Fruit fly (Drosophila melanogaster) whole organism, embryonic: ENCODE measurements around the gene Ptpmeg2.

Experiments
- Ada2b ChIP-seq: fragments of 200-800 bp; sonication (Bioruptor generic); IDR thresholded peaks from 2 replicates; pipeline ENCODE4 v1.3.6; 2022; ENCODE audit warnings: missing biosample characterization, missing genetic modification characterization
- BtbVII ChIP-seq: fragments of 200-800 bp; sonication (Bioruptor generic); optimal IDR thresholded peaks from 3 replicates; lab custom pipeline; 2017; ENCODE audit warnings: missing biosample characterization, mild to moderate bottlenecking, missing genetic modification characterization
- CG10462 ChIP-seq: fragments of 200-800 bp; sonication (Bioruptor generic); optimal IDR thresholded peaks from 2 replicates; lab custom pipeline; 2016; ENCODE audit warnings: missing biosample characterization, missing genetic modification characterization
- CG10565 ChIP-seq: fragments of 200-800 bp; sonication (Bioruptor generic); optimal IDR thresholded peaks from 3 replicates; lab custom pipeline; 2016; ENCODE audit warnings: missing biosample characterization, mild to moderate bottlenecking, missing genetic modification characterization
- CG12744 ChIP-seq: fragments of 200-800 bp; sonication (Bioruptor generic); optimal IDR thresholded peaks from 2 replicates; lab custom pipeline; 2016; ENCODE audit warnings: missing biosample characterization, missing genetic modification characterization
- CG1529 ChIP-seq: fragments of 200-800 bp; sonication (Bioruptor generic); optimal IDR thresholded peaks from 3 replicates; lab custom pipeline; 2018; ENCODE audit warnings: missing biosample characterization, missing genetic modification characterization
- CG1603 ChIP-seq: fragments of 200-800 bp; sonication (Bioruptor generic); optimal IDR thresholded peaks from 2 replicates; lab custom pipeline; 2019; ENCODE audit warnings: missing biosample characterization, mild to moderate bottlenecking, missing genetic modification characterization, moderate library complexity
- CG16815 ChIP-seq: fragments of 200-800 bp; sonication (Bioruptor generic); optimal IDR thresholded peaks from 3 replicates; lab custom pipeline; 2017; ENCODE audit warnings: missing biosample characterization, mild to moderate bottlenecking, missing genetic modification characterization
- CG17328 ChIP-seq: fragments of 200-800 bp; sonication (Bioruptor generic); IDR thresholded peaks from 2 replicates; pipeline ENCODE4 v1.3.6; 2022; ENCODE audit warnings: missing biosample characterization, missing genetic modification characterization
- CG18619 ChIP-seq: fragments of 200-800 bp; sonication (Bioruptor generic); optimal IDR thresholded peaks from 3 replicates; lab custom pipeline; 2017; ENCODE audit warnings: missing biosample characterization, mild to moderate bottlenecking, missing genetic modification characterization
- CG3838 ChIP-seq: fragments of 200-800 bp; sonication (Bioruptor generic); optimal IDR thresholded peaks from 3 replicates; lab custom pipeline; 2016; ENCODE audit warnings: missing biosample characterization, missing genetic modification characterization
- CG3995 ChIP-seq: fragments of 200-800 bp; sonication (Bioruptor generic); optimal IDR thresholded peaks from 3 replicates; lab custom pipeline; 2016; ENCODE audit warnings: missing biosample characterization, missing genetic modification characterization
- CG8924 ChIP-seq: fragments of 200-800 bp; optimal IDR thresholded peaks from 3 replicates; lab custom pipeline; 2019; ENCODE audit warnings: missing biosample characterization, mild to moderate bottlenecking, missing genetic modification characterization, moderate library complexity
- Doc2 ChIP-seq: fragments of 200-800 bp; sonication (Bioruptor generic); IDR thresholded peaks from 2 replicates; pipeline ENCODE4 v1.3.6; 2022; ENCODE audit warnings: missing biosample characterization, missing genetic modification characterization
- E2f2 ChIP-seq: fragments of 200-800 bp; sonication (Bioruptor generic); IDR thresholded peaks from 2 replicates; pipeline ENCODE4 v1.3.6; 2022; ENCODE audit warnings: missing biosample characterization, missing genetic modification characterization
- ERR ChIP-seq: fragments of 200-800 bp; sonication (Bioruptor generic); optimal IDR thresholded peaks from 2 replicates; lab custom pipeline; 2016; ENCODE audit warnings: missing biosample characterization, missing genetic modification characterization
- Fer3 ChIP-seq: fragments of 200-800 bp; sonication (Bioruptor generic); optimal IDR thresholded peaks from 2 replicates; lab custom pipeline; 2018; ENCODE audit warnings: missing biosample characterization, mild to moderate bottlenecking, missing genetic modification characterization, moderate library complexity
- Hr51 ChIP-seq, 2 experiments: fragments of 200-800 bp; sonication (Bioruptor generic); optimal IDR thresholded peaks; 2 replicates in 1 of 2; 3 replicates in 1 of 2; lab custom pipeline; 2016 to 2018; ENCODE audit warnings: missing biosample characterization in 2 of 2, missing genetic modification characterization in 2 of 2, mild to moderate bottlenecking in 1 of 2, moderate library complexity in 1 of 2
- Lhr ChIP-seq: fragments of 200-800 bp; sonication (Bioruptor generic); optimal IDR thresholded peaks from 3 replicates; lab custom pipeline; 2017; ENCODE audit warnings: mild to moderate bottlenecking, missing biosample characterization, missing genetic modification reagents, missing genetic modification characterization
- Nf-YB ChIP-seq: fragments of 200-800 bp; sonication (Bioruptor generic); optimal IDR thresholded peaks from 3 replicates; lab custom pipeline; 2019; ENCODE audit warnings: missing biosample characterization, mild to moderate bottlenecking, missing genetic modification characterization, moderate library complexity
- Nf-YC ChIP-seq: fragments of 200-800 bp; optimal IDR thresholded peaks from 3 replicates; lab custom pipeline; 2019; ENCODE audit warnings: missing biosample characterization, mild to moderate bottlenecking, missing genetic modification characterization, moderate library complexity
- Ptx1 ChIP-seq: fragments of 200-800 bp; sonication (Bioruptor generic); IDR thresholded peaks from 2 replicates; pipeline ENCODE4 v1.3.6; 2022; ENCODE audit warnings: missing biosample characterization, missing genetic modification characterization
- Rfx ChIP-seq: fragments of 200-800 bp; sonication (Bioruptor generic); IDR thresholded peaks from 2 replicates; pipeline ENCODE4 v1.3.6; 2022; ENCODE audit warnings: missing biosample characterization, missing genetic modification characterization
- Vsx1 ChIP-seq: fragments of 200-800 bp; sonication (Bioruptor generic); optimal IDR thresholded peaks from 2 replicates; lab custom pipeline; 2017; ENCODE audit warnings: missing biosample characterization, mild to moderate bottlenecking, missing genetic modification characterization, missing genetic modification reagents
- Xrp1 ChIP-seq: fragments of 200-800 bp; sonication (Bioruptor generic); IDR thresholded peaks from 2 replicates; pipeline ENCODE4 v1.3.6; 2022; ENCODE audit warnings: missing biosample characterization, missing genetic modification characterization
- YL-1 ChIP-seq: fragments of 200-800 bp; sonication (Bioruptor generic); optimal IDR thresholded peaks from 3 replicates; lab custom pipeline; 2017; ENCODE audit warnings: missing biosample characterization, mild to moderate bottlenecking, missing genetic modification characterization
- cad ChIP-seq: fragments of >200 bp; optimal IDR thresholded peaks from 2 replicates; lab custom pipeline; 2017; ENCODE audit warnings: missing biosample characterization, missing genetic modification characterization
- chif ChIP-seq, 2 experiments: fragments of 200-800 bp; sonication (Bioruptor generic); optimal IDR thresholded peaks; 3 replicates each; lab custom pipeline; 2016; ENCODE audit warnings: missing biosample characterization in 2 of 2, missing genetic modification characterization in 2 of 2
- dimm ChIP-seq: fragments of 200-800 bp; sonication (Bioruptor generic); IDR thresholded peaks from 2 replicates; pipeline ENCODE4 v1.3.6; 2022; ENCODE audit warnings: missing biosample characterization, missing genetic modification characterization
- dysf ChIP-seq: fragments of 200-800 bp; sonication (Bioruptor generic); IDR thresholded peaks from 3 replicates; pipeline ENCODE4 v1.3.6; 2022; ENCODE audit warnings: missing biosample characterization, missing genetic modification characterization
- eve ChIP-seq, 2 experiments: fragments of >200 bp; optimal IDR thresholded peaks; 2 replicates each; lab custom pipeline; 2017; ENCODE audit warnings: missing biosample characterization in 2 of 2, missing genetic modification characterization in 2 of 2
- fd64A ChIP-seq: fragments of 200-800 bp; sonication (Bioruptor generic); optimal IDR thresholded peaks from 3 replicates; lab custom pipeline; 2018; ENCODE audit warnings: missing biosample characterization, mild to moderate bottlenecking, missing genetic modification characterization
- fd96Cb ChIP-seq: fragments of 200-800 bp; sonication (Bioruptor generic); optimal IDR thresholded peaks from 2 replicates; lab custom pipeline; 2018; ENCODE audit warnings: missing biosample characterization, mild to moderate bottlenecking, missing genetic modification characterization, moderate library complexity
- fru ChIP-seq: fragments of >200 bp; optimal IDR thresholded peaks from 2 replicates; lab custom pipeline; 2017
- gce ChIP-seq: fragments of 200-800 bp; sonication (Bioruptor generic); IDR thresholded peaks from 3 replicates; pipeline ENCODE4 v1.3.6; 2022; ENCODE audit warnings: missing biosample characterization, missing genetic modification characterization
- jigr1 ChIP-seq: fragments of 200-800 bp; sonication (Bioruptor generic); IDR thresholded peaks from 3 replicates; pipeline ENCODE4 v1.3.6; 2022; ENCODE audit warnings: missing biosample characterization, missing genetic modification characterization
- lab ChIP-seq: fragments of 200-800 bp; sonication (Bioruptor generic); optimal IDR thresholded peaks from 3 replicates; lab custom pipeline; 2017; ENCODE audit warnings: missing biosample characterization, missing genetic modification characterization, mild to moderate bottlenecking, moderate library complexity, missing genetic modification reagents
- mirr ChIP-seq: fragments of 200-800 bp; sonication (Bioruptor generic); optimal IDR thresholded peaks from 3 replicates; lab custom pipeline; 2018; ENCODE audit warnings: missing biosample characterization, mild to moderate bottlenecking, missing genetic modification characterization
- nmo ChIP-seq: fragments of 200-800 bp; sonication (Bioruptor generic); optimal IDR thresholded peaks from 2 replicates; lab custom pipeline; 2018; ENCODE audit warnings: missing biosample characterization, mild to moderate bottlenecking, missing genetic modification characterization, moderate library complexity
- oc ChIP-seq: fragments of 200-800 bp; sonication (Bioruptor generic); optimal IDR thresholded peaks from 2 replicates; lab custom pipeline; 2018; ENCODE audit warnings: missing biosample characterization, mild to moderate bottlenecking, missing genetic modification characterization, moderate library complexity
- slbo ChIP-seq: fragments of 200-800 bp; sonication (Bioruptor generic); IDR thresholded peaks from 2 replicates; pipeline ENCODE4 v1.3.6; 2022; ENCODE audit warnings: missing biosample characterization, missing genetic modification characterization
- slou ChIP-seq: fragments of 200-800 bp; sonication (Bioruptor generic); optimal IDR thresholded peaks from 3 replicates; lab custom pipeline; 2016; ENCODE audit warnings: missing biosample characterization, missing genetic modification characterization
- tio ChIP-seq: fragments of 200-800 bp; sonication (Bioruptor generic); optimal IDR thresholded peaks from 2 replicates; lab custom pipeline; 2017; ENCODE audit warnings: missing biosample characterization, missing genetic modification characterization, inconsistent platforms
- trh ChIP-seq: fragments of 200-800 bp; sonication (Bioruptor generic); optimal IDR thresholded peaks from 2 replicates; lab custom pipeline; 2016; ENCODE audit warnings: missing biosample characterization, missing genetic modification characterization
- tup ChIP-seq: fragments of 200-800 bp; sonication (Bioruptor generic); optimal IDR thresholded peaks from 2 replicates; lab custom pipeline; 2016; ENCODE audit warnings: missing biosample characterization, mild to moderate bottlenecking, missing genetic modification characterization, moderate library complexity
- tx ChIP-seq: fragments of 200-800 bp; sonication (Bioruptor generic); optimal IDR thresholded peaks from 2 replicates; lab custom pipeline; 2016; ENCODE audit warnings: missing biosample characterization, missing genetic modification characterization
- wdn ChIP-seq: fragments of 200-800 bp; sonication (Bioruptor generic); IDR thresholded peaks from 2 replicates; pipeline ENCODE4 v1.3.6; 2022; ENCODE audit warnings: missing biosample characterization, missing genetic modification characterization
- wek ChIP-seq: fragments of 200-800 bp; sonication (Bioruptor generic); optimal IDR thresholded peaks from 3 replicates; lab custom pipeline; 2018; ENCODE audit warnings: missing biosample characterization, mild to moderate bottlenecking, missing genetic modification characterization, moderate library complexity
- yki ChIP-seq: fragments of >200 bp; optimal IDR thresholded peaks from 3 replicates; lab custom pipeline; 2018
- z ChIP-seq: fragments of 200-800 bp; sonication (Bioruptor generic); IDR thresholded peaks from 3 replicates; pipeline ENCODE4 v1.3.6; 2022; ENCODE audit warnings: missing biosample characterization, missing genetic modification characterization

Ptpmeg2 gene

dm6 chrX:9600083-9600817 lies 58.7 kb downstream of the Ptpmeg2 start (continued):
- no peak for TF ChIP-seq fru (lab: Kevin White, UChicago)
- peak; percentile 56 for TF ChIP-seq CG16815 (GFP tag; lab: Kevin White, UChicago)
- TF ChIP-seq YL-1 (GFP tag; lab: Kevin White, UChicago) = peak; percentile 4
- no peak for TF ChIP-seq yki (lab: Kevin White, UChicago)
- TF ChIP-seq jigr1 (GFP tag; lab: Robert Waterston, UW) = peak; percentile 41; the same call in 1 of the 3 replicates
- TF ChIP-seq ERR (GFP tag; lab: Kevin White, UChicago) = no peak
- peak; percentile 51 for TF ChIP-seq Nf-YC (tag; lab: Kevin White, UChicago)
- TF ChIP-seq CG1603 (tag; lab: Kevin White, UChicago) = peak; percentile 53
- peak; percentile 88 for TF ChIP-seq lab (GFP tag; lab: Kevin White, UChicago)
- peak; percentile 11 for TF ChIP-seq oc
- TF ChIP-seq fd96Cb (tag; lab: Kevin White, UChicago) = peak; percentile 64
- peak; percentile 15 for TF ChIP-seq wek (GFP tag; lab: Kevin White, UChicago)
- 0 out of 2 replicates have a peak, but pooled peaks have one; percentile 24 for TF ChIP-seq dimm (GFP tag; lab: Robert Waterston, UW)
- TF ChIP-seq Hr51 (GFP tag; optimal IDR thresholded peaks at IDR 0.05; lab: Kevin White, UChicago) = peak; percentile 72 to 84
- peak; percentile 53 for TF ChIP-seq Rfx
- TF ChIP-seq tio (GFP tag; lab: Kevin White, UChicago) = no peak
- TF ChIP-seq slbo (GFP tag; lab: Robert Waterston, UW) = peak; percentile 76
- no peak for TF ChIP-seq z (GFP tag; lab: Robert Waterston, UW)
- 0 out of 2 replicates have a peak, but pooled peaks have one; percentile 11 for TF ChIP-seq Doc2 (GFP tag; lab: Robert Waterston, UW)
- peak; percentile 20 for TF ChIP-seq fd64A (GFP tag; lab: Kevin White, UChicago)
- peak; percentile 85 for TF ChIP-seq dysf (GFP tag; lab: Robert Waterston, UW)
- TF ChIP-seq CG3838 = peak; percentile 42
- peak; percentile 74 for TF ChIP-seq Ptx1 (GFP tag; lab: Robert Waterston, UW)
- peak; percentile 65 for TF ChIP-seq BtbVII (GFP tag; lab: Kevin White, UChicago)
- TF ChIP-seq CG8924 (tag; lab: Kevin White, UChicago) = peak; percentile 76
- TF ChIP-seq tx (GFP tag; lab: Kevin White, UChicago) = peak; percentile 44
- TF ChIP-seq Fer3 (tag; lab: Kevin White, UChicago) = peak; percentile 59
- TF ChIP-seq Xrp1 (GFP tag; lab: Robert Waterston, UW) = peak; percentile 76
- TF ChIP-seq tup = peak; percentile 57
- TF ChIP-seq cad (GFP tag; lab: Kevin White, UChicago) = no peak
- peak; percentile 59 to 84 for TF ChIP-seq chif (GFP tag; optimal IDR thresholded peaks at IDR 0.05; lab: Kevin White, UChicago)
- TF ChIP-seq CG18619 = peak; percentile 77
- peak; percentile 60 for TF ChIP-seq Nf-YB (GFP tag; lab: Kevin White, UChicago)
- TF ChIP-seq E2f2 = peak; percentile 44; the same call in 1 of the 2 replicates
- TF ChIP-seq Ada2b = peak; percentile 62; the same call in 1 of the 2 replicates
- peak; percentile 89 for TF ChIP-seq nmo (GFP tag; lab: Kevin White, UChicago)
- TF ChIP-seq CG10565 (GFP tag; lab: Kevin White, UChicago) = peak; percentile 25
- TF ChIP-seq slou = peak; percentile 72
- TF ChIP-seq mirr = peak; percentile 42
- TF ChIP-seq Vsx1 (GFP tag; lab: Kevin White, UChicago) = peak; percentile 49
- TF ChIP-seq CG12744 (GFP tag; lab: Kevin White, UChicago) = peak; percentile 77
- TF ChIP-seq wdn (GFP tag; lab: Robert Waterston, UW) = 0 out of 2 replicates have a peak, but pooled peaks have one; percentile 27
- peak; percentile 61 for TF ChIP-seq trh (GFP tag; lab: Kevin White, UChicago)
- peak; percentile 52 for TF ChIP-seq CG1529 (GFP tag; lab: Kevin White, UChicago)
- TF ChIP-seq CG17328 (GFP tag; lab: Robert Waterston, UW) = peak; percentile 33; the same call in 1 of the 2 replicates
- peak; percentile 32 for TF ChIP-seq Lhr (GFP tag; lab: Kevin White, UChicago)
- TF ChIP-seq CG3995 = peak; percentile 14
- TF ChIP-seq CG10462 (GFP tag; lab: Kevin White, UChicago) = peak; percentile 50
- TF ChIP-seq gce (GFP tag; lab: Robert Waterston, UW) = 0 out of 3 replicates have a peak, but pooled peaks have one; percentile 39
- TF ChIP-seq eve (GFP tag; optimal IDR thresholded peaks at IDR 0.05; lab: Kevin White, UChicago) = no peak
